Worm (Caenorhabditis elegans) whole organism, young adult: Measurements from ENCODE around the gene rab-3.

Experiments
- B0019.2 ChIP-seq: fragments of 200-800 bp; sonication (Bioruptor generic); conservative IDR thresholded peaks from 2 replicates; pipeline ENCODE4 v1.3.6; 2022; ENCODE audit warnings: missing genetic modification reagents, missing genetic modification characterization, missing compliant biosample characterization
- B0035.1 ChIP-seq: sonication (generic microtip); optimal IDR thresholded peaks from 2 replicates; lab custom pipeline; 2016; ENCODE audit warnings: missing genetic modification characterization, mild to moderate bottlenecking, missing compliant biosample characterization, missing genotype, missing genetic modification reagents
- F22D6.2 ChIP-seq: sonication (generic microtip); optimal IDR thresholded peaks from 2 replicates; lab custom pipeline; 2016; ENCODE audit warnings: mild to moderate bottlenecking, missing genetic modification characterization, missing compliant biosample characterization
- F33H1.4 ChIP-seq: fragments of 200-800 bp; sonication (Bioruptor generic); IDR thresholded peaks from 2 replicates; pipeline ENCODE4 v1.3.6; 2022; ENCODE audit warnings: missing genetic modification reagents, missing genetic modification characterization, missing compliant biosample characterization
- F55B11.4 ChIP-seq: sonication (generic microtip); optimal IDR thresholded peaks from 2 replicates; lab custom pipeline; 2016; ENCODE audit warnings: missing compliant biosample characterization, missing genetic modification characterization, borderline replicate concordance; ENCODE audit not compliant: insufficient read depth
- F57C9.4 ChIP-seq: sonication (generic microtip); optimal IDR thresholded peaks from 2 replicates; lab custom pipeline; 2017; ENCODE audit warnings: mild to moderate bottlenecking, missing genetic modification characterization, missing compliant biosample characterization
- K11D2.4 ChIP-seq: fragments of 200-800 bp; sonication (Bioruptor generic); IDR thresholded peaks from 2 replicates; pipeline ENCODE4 v1.3.6; 2022; ENCODE audit warnings: missing genetic modification reagents, missing genetic modification characterization, missing compliant biosample characterization
- K12H6.12 ChIP-seq: fragments of 200-800 bp; sonication (Bioruptor generic); optimal IDR thresholded peaks from 2 replicates; lab custom pipeline; 2018; ENCODE audit warnings: mild to moderate bottlenecking, missing genetic modification characterization, missing compliant biosample characterization
- Y79H2A.3 ChIP-seq: fragments of 200-800 bp; sonication (Bioruptor generic); conservative IDR thresholded peaks from 2 replicates; pipeline ENCODE4 v1.3.6; 2022; ENCODE audit warnings: missing genetic modification reagents, missing genetic modification characterization, missing compliant biosample characterization
- aptf-3 ChIP-seq: fragments of 200-800 bp; sonication (Bioruptor generic); IDR thresholded peaks from 2 replicates; pipeline ENCODE4 v1.3.6; 2022; ENCODE audit warnings: missing genetic modification characterization, missing compliant biosample characterization
- attf-5 ChIP-seq: fragments of 200-800 bp; sonication (Bioruptor generic); optimal IDR thresholded peaks from 2 replicates; lab custom pipeline; 2018; ENCODE audit warnings: mild to moderate bottlenecking, missing genetic modification characterization, missing compliant biosample characterization
- bed-2 ChIP-seq: fragments of 200-800 bp; sonication (Bioruptor generic); IDR thresholded peaks from 2 replicates; pipeline ENCODE4 v1.3.6; 2022; ENCODE audit warnings: missing genetic modification reagents, missing genetic modification characterization, missing compliant biosample characterization
- ceh-40 ChIP-seq: fragments of 200-800 bp; sonication (Bioruptor generic); IDR thresholded peaks from 2 replicates; pipeline ENCODE4 v1.3.6; 2022; ENCODE audit warnings: missing genetic modification characterization, missing compliant biosample characterization
- chd-7 ChIP-seq: sonication (generic microtip); optimal IDR thresholded peaks from 2 replicates; lab custom pipeline; 2016; ENCODE audit warnings: mild to moderate bottlenecking, missing genetic modification characterization, moderate library complexity, missing compliant biosample characterization
- die-1 ChIP-seq: sonication (generic microtip); optimal IDR thresholded peaks from 2 replicates; lab custom pipeline; 2016; ENCODE audit warnings: missing genotype, mild to moderate bottlenecking, missing genetic modification characterization, missing compliant biosample characterization
- dox-1 ChIP-seq: fragments of 200-800 bp; sonication (Bioruptor generic); IDR thresholded peaks from 2 replicates; pipeline ENCODE4 v1.3.6; 2022; ENCODE audit warnings: missing genetic modification reagents, missing genetic modification characterization, missing compliant biosample characterization
- fkh-3 ChIP-seq: sonication (generic microtip); optimal IDR thresholded peaks from 2 replicates; lab custom pipeline; 2016; ENCODE audit warnings: mild to moderate bottlenecking, missing genetic modification characterization, missing compliant biosample characterization
- gei-17 ChIP-seq: fragments of 200-800 bp; sonication (Bioruptor generic); optimal IDR thresholded peaks from 2 replicates; lab custom pipeline; 2018; ENCODE audit warnings: mild to moderate bottlenecking, missing genetic modification characterization, missing compliant biosample characterization
- him-1 ChIP-seq: sonication (generic microtip); optimal IDR thresholded peaks from 2 replicates; lab custom pipeline; 2016; ENCODE audit warnings: missing genotype, missing genetic modification reagents, missing genetic modification characterization, missing compliant biosample characterization
- lag-1 ChIP-seq: fragments of 200-800 bp; sonication (Bioruptor generic); IDR thresholded peaks from 2 replicates; pipeline ENCODE4 v1.3.6; 2022; ENCODE audit warnings: missing genetic modification reagents, missing genetic modification characterization, missing compliant biosample characterization
- let-526 ChIP-seq: fragments of 200-800 bp; sonication (Bioruptor generic); IDR thresholded peaks from 2 replicates; pipeline ENCODE4 v1.3.6; 2022; ENCODE audit warnings: missing genetic modification reagents, missing genetic modification characterization, missing compliant biosample characterization
- lin-26 ChIP-seq: fragments of 200-800 bp; sonication (Bioruptor generic); IDR thresholded peaks from 2 replicates; pipeline ENCODE4 v1.3.6; 2022; ENCODE audit warnings: missing genetic modification reagents, missing genetic modification characterization, missing compliant biosample characterization
- madf-6 ChIP-seq: fragments of 200-800 bp; sonication (Bioruptor generic); IDR thresholded peaks from 2 replicates; pipeline ENCODE4 v1.3.6; 2022; ENCODE audit warnings: missing genetic modification reagents, missing genetic modification characterization, missing compliant biosample characterization
- mxl-1 ChIP-seq: sonication (generic microtip); optimal IDR thresholded peaks from 2 replicates; lab custom pipeline; 2016; ENCODE audit warnings: missing genetic modification characterization, missing compliant biosample characterization
- nfya-1 ChIP-seq: sonication (generic microtip); optimal IDR thresholded peaks from 2 replicates; lab custom pipeline; 2017; ENCODE audit warnings: antibody characterized with exemption, missing compliant biosample characterization, missing genetic modification characterization, borderline replicate concordance; ENCODE audit not compliant: insufficient read depth
- nfya-2 ChIP-seq: fragments of 200-800 bp; sonication (Bioruptor generic); IDR thresholded peaks from 2 replicates; pipeline ENCODE4 v1.3.6; 2022; ENCODE audit warnings: missing genetic modification reagents, missing genetic modification characterization, missing compliant biosample characterization
- pbrm-1 ChIP-seq: fragments of 200-800 bp; sonication (Bioruptor generic); IDR thresholded peaks from 2 replicates; pipeline ENCODE4 v1.3.6; 2022; ENCODE audit warnings: missing genetic modification reagents, missing genetic modification characterization, missing compliant biosample characterization
- rcor-1 ChIP-seq: fragments of 200-800 bp; sonication (Bioruptor generic); IDR thresholded peaks from 2 replicates; pipeline ENCODE4 v1.3.6; 2022; ENCODE audit warnings: missing genetic modification reagents, missing genetic modification characterization, missing compliant biosample characterization
- repo-1 ChIP-seq: sonication (generic microtip); optimal IDR thresholded peaks from 2 replicates; lab custom pipeline; 2017; ENCODE audit warnings: mild to moderate bottlenecking, missing genetic modification characterization, missing compliant biosample characterization
- snpc-4 ChIP-seq, 5 experiments: fragments of 150-350 bp in 1 of 5; sonication (generic microtip) in 4 of 5; optimal IDR thresholded peaks; 2 replicates each; lab custom pipeline; 2014 to 2018; ENCODE audit warnings: missing genetic modification characterization in 5 of 5, missing biosample characterization in 3 of 5, antibody characterized with exemption in 2 of 5, mild to moderate bottlenecking in 2 of 5, missing compliant biosample characterization in 2 of 5, missing genotype in 2 of 5, moderate library complexity in 2 of 5, missing genetic modification reagents in 1 of 5
- unc-130 ChIP-seq: sonication (generic microtip); optimal IDR thresholded peaks from 2 replicates; lab custom pipeline; 2016; ENCODE audit warnings: missing genetic modification reagents, missing genetic modification characterization, missing compliant biosample characterization
- ztf-18 ChIP-seq: sonication (generic microtip); optimal IDR thresholded peaks from 2 replicates; lab custom pipeline; 2016; ENCODE audit warnings: missing genotype, mild to moderate bottlenecking, missing genetic modification characterization, missing compliant biosample characterization
- ztf-22 ChIP-seq: fragments of 200-800 bp; sonication (Bioruptor generic); optimal IDR thresholded peaks from 2 replicates; lab custom pipeline; 2018; ENCODE audit warnings: mild to moderate bottlenecking, missing genetic modification characterization, moderate library complexity, missing compliant biosample characterization
- ztf-28 ChIP-seq: fragments of 200-800 bp; sonication (Bioruptor generic); IDR thresholded peaks from 2 replicates; pipeline ENCODE4 v1.3.6; 2022; ENCODE audit warnings: missing genetic modification reagents, missing genetic modification characterization, missing compliant biosample characterization
- ztf-6 ChIP-seq: fragments of 200-800 bp; sonication (Bioruptor generic); IDR thresholded peaks from 2 replicates; pipeline ENCODE4 v1.3.6; 2022; ENCODE audit warnings: missing genetic modification reagents, missing genetic modification characterization, missing compliant biosample characterization

The rab-3 gene

DNA sequence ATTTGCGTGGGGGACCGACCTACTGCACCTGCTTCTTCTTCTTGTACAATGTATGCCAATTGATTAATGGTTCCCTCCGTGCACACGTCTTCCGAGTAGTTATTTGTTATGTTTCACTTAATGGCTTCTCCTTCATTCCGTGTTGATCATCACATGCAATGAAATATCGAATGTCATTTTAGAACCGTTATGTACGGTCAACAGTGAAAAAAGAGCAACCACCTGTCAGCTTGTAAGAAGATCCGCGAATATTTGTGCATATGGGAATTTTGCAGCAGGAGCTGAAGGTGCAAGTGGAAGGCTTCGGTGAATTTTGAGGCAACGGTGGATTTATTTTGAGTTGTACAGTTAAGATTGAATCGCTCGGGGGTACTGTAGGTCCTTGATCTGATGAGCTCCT lies 8.9 kb upstream of the rab-3 start:
- TF ChIP-seq him-1: no peak
- no peak for TF ChIP-seq B0035.1
- no peak for TF ChIP-seq dox-1 (GFP tag; lab: Robert Waterston, UW)
- no peak for TF ChIP-seq mxl-1 (tag; lab: Kevin White, UChicago)
- TF ChIP-seq K12H6.12 (tag; lab: Kevin White, UChicago): no peak

DNA sequence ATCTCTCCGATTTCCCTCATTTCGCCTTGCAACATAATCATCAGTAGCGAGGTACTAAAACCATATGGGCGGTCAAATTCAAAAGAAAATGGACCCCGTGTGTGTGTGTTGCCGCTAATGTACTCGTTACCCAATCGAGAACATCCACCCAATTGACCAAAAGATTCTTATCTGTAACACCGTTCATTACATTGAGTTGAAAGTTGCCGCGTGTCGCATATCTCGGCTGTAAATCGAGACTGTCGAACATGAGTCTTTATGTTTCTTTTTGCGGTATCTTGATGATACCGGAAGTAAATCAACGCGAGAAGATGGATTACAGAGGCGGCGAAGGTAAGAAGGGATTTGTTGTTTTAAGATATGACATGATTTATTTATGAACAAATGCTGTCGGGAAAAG lies 8.1 kb upstream of the rab-3 start:
- TF ChIP-seq F55B11.4 (tag; lab: Kevin White, UChicago): no peak
- TF ChIP-seq Y79H2A.3 (GFP tag; lab: Robert Waterston, UW): no peak
- no peak for TF ChIP-seq rcor-1 (GFP tag; lab: Robert Waterston, UW)
- no peak for TF ChIP-seq gei-17 (GFP tag; lab: Kevin White, UChicago)
- TF ChIP-seq die-1 (tag; lab: Kevin White, UChicago): no peak
- TF ChIP-seq lag-1 (GFP tag; lab: Robert Waterston, UW): no peak
- TF ChIP-seq ztf-28 (GFP tag; lab: Robert Waterston, UW): no peak
- TF ChIP-seq nfya-2 (GFP tag; lab: Robert Waterston, UW): no peak
- TF ChIP-seq let-526 (GFP tag; lab: Robert Waterston, UW): no peak
- TF ChIP-seq F33H1.4 (GFP tag; lab: Robert Waterston, UW): no peak
- no peak for TF ChIP-seq B0035.1
- TF ChIP-seq, all 124 proteins: peak for 0

DNA sequence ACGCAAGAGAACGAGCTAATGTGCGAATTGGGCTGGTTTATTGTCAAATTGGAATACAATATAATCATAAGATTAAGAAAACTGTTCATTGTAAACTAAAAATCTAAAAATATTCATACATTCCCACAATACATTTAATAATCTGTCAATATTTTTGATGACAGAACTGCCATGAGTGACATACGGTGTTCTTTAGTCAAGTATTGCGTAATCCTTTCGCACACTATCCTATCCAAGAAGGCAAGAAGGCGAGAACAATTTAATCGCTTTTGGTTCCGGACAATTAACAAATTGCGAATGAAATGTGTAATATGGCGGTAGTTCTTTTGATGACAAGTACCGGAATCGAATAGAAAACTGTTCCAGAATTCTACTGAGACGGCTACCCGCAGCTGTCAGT lies 7.2 kb upstream of the rab-3 start:
- no peak for TF ChIP-seq F33H1.4 (GFP tag; lab: Robert Waterston, UW)
- TF ChIP-seq bed-2 (GFP tag; lab: Robert Waterston, UW): no peak
- TF ChIP-seq unc-130 (GFP tag; lab: Kevin White, UChicago): no peak
- TF ChIP-seq B0019.2 (GFP tag; lab: Robert Waterston, UW): no peak
- TF ChIP-seq snpc-4 (GFP tag; optimal IDR thresholded peaks at IDR 0.05; lab: Kevin White, UChicago): no peak
- TF ChIP-seq snpc-4 (tag; optimal IDR thresholded peaks at IDR 0.05; lab: Kevin White, UChicago): no peak
- no peak for TF ChIP-seq chd-7 (tag; lab: Kevin White, UChicago)
- no peak for TF ChIP-seq nfya-1 (tag; lab: Kevin White, UChicago)
- TF ChIP-seq lin-26 (GFP tag; lab: Robert Waterston, UW): no peak
- no peak for TF ChIP-seq K11D2.4 (GFP tag; lab: Robert Waterston, UW)
- TF ChIP-seq F22D6.2: no peak
- no peak for TF ChIP-seq repo-1
- TF ChIP-seq ztf-22: no peak
- TF ChIP-seq K12H6.12 (tag; lab: Kevin White, UChicago): no peak
- no peak for TF ChIP-seq ztf-18 (tag; lab: Kevin White, UChicago)
- no peak for TF ChIP-seq B0035.1
- TF ChIP-seq ztf-6: no peak
- TF ChIP-seq, all 124 proteins: peak for 0

DNA sequence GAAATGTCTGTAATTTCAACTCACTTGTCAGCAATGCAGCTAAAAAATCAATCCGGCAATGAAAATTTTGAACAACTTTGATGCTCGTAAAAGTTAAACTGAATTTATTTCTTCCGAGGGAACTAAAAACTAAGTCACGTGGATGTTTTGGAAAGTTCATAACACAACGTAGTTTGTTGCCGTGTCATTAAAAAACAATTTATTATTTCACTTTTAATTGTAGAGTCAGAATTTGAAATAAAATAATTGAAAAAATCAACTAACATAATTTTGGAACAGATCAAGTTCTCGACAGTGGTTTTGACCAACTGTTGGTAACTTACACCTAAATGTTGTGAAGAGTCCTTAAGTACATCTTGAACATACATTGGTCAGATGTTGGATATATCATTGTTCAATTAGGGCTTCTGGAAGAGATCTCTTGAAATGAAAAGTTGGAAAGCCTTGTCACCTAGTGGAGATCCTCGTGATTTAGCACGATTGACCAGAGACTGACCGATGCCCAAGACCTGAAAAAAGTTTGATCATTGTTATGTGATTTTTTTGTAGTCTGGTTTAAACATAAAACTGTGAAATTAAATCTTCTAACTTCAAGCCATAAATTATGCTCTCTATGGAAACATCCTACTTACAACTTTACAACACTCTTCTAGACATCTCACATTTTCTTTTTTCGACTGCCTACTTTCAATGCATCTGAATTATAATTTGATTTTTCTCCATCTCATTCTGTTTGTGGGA lies 2.9 kb upstream of the rab-3 start, which contains the start of the genes C18A3.7 and C18A3.11:
TSS of gene C18A3.7 (minus strand) at position 101 of the 741 bp plus-strand sequence.
TSS of gene C18A3.11 (plus strand) at position 691 of the 741 bp plus-strand sequence.
- TF ChIP-seq Y79H2A.3 (GFP tag; lab: Robert Waterston, UW) (no peak), aptf-3 (GFP tag; lab: Robert Waterston, UW) (no peak), snpc-4 (GFP tag; optimal IDR thresholded peaks at IDR 0.05; lab: Kevin White, UChicago) (no peak), snpc-4 (tag; optimal IDR thresholded peaks at IDR 0.05; lab: Kevin White, UChicago) (no peak), ceh-40 (GFP tag; lab: Robert Waterston, UW) (no peak), fkh-3 (no peak), F57C9.4 (tag; lab: Kevin White, UChicago) (no peak), pbrm-1 (GFP tag; lab: Robert Waterston, UW) (no peak), attf-5 (GFP tag; lab: Kevin White, UChicago) (no peak), madf-6 (no peak)
